Fruit fly (Drosophila melanogaster) whole organism, embryonic: ENCODE measurements around the gene ihog.
A peak's percentile ranks its signal among the peaks of the same experiment; 100 is the strongest.

Experiments used
- Abd-B ChIP-seq: fragments of 200-800 bp; sonication (Bioruptor generic); optimal IDR thresholded peaks from 2 replicates; lab custom pipeline; 2018; ENCODE audit warnings: missing biosample characterization, mild to moderate bottlenecking, missing genetic modification characterization, moderate library complexity
- Adf1 ChIP-seq: fragments of 200-800 bp; sonication (Bioruptor generic); IDR thresholded peaks from 2 replicates; pipeline ENCODE4 v1.3.6; 2022; ENCODE audit warnings: missing biosample characterization, missing genetic modification characterization
- C15 ChIP-seq: fragments of 200-800 bp; sonication (Bioruptor generic); IDR thresholded peaks from 3 replicates; pipeline ENCODE4 v1.3.6; 2022; ENCODE audit warnings: missing biosample characterization, missing genetic modification characterization
- CG11085 ChIP-seq: fragments of 200-800 bp; sonication (Bioruptor generic); IDR thresholded peaks from 2 replicates; pipeline ENCODE4 v1.3.6; 2022; ENCODE audit warnings: missing biosample characterization, missing genetic modification characterization
- CG11247 ChIP-seq: fragments of 200-800 bp; sonication (Bioruptor generic); IDR thresholded peaks from 2 replicates; pipeline ENCODE4 v1.3.6; 2022; ENCODE audit warnings: missing biosample characterization, missing genetic modification characterization
- CG12236 ChIP-seq: fragments of 200-800 bp; sonication (Bioruptor generic); optimal IDR thresholded peaks from 2 replicates; lab custom pipeline; 2016; ENCODE audit warnings: missing biosample characterization, missing genetic modification characterization
- CG12942 ChIP-seq: fragments of 200-800 bp; sonication (Bioruptor generic); optimal IDR thresholded peaks from 3 replicates; lab custom pipeline; 2016; ENCODE audit warnings: missing biosample characterization, missing genetic modification characterization
- CG13123 ChIP-seq: fragments of 200-800 bp; sonication (Bioruptor generic); optimal IDR thresholded peaks from 2 replicates; lab custom pipeline; 2016; ENCODE audit warnings: missing biosample characterization, missing genetic modification characterization
- CG13287 ChIP-seq: fragments of 200-800 bp; sonication (Bioruptor generic); IDR thresholded peaks from 2 replicates; pipeline ENCODE4 v1.3.6; 2022; ENCODE audit warnings: missing biosample characterization, missing genetic modification characterization; ENCODE audit not compliant: partially characterized antibody
- CG13624 ChIP-seq: fragments of 200-800 bp; sonication (Bioruptor generic); optimal IDR thresholded peaks from 2 replicates; lab custom pipeline; 2016; ENCODE audit warnings: missing biosample characterization, missing genetic modification characterization
- CG14860 ChIP-seq: fragments of 200-800 bp; sonication (Bioruptor generic); IDR thresholded peaks from 3 replicates; pipeline ENCODE4 v1.3.6; 2022; ENCODE audit warnings: missing biosample characterization, missing genetic modification characterization; ENCODE audit not compliant: partially characterized antibody
- CG14965 ChIP-seq: fragments of 200-800 bp; sonication (Bioruptor generic); optimal IDR thresholded peaks from 2 replicates; lab custom pipeline; 2016; ENCODE audit warnings: missing biosample characterization, missing genetic modification characterization, borderline replicate concordance
- CG15269 ChIP-seq: fragments of 200-800 bp; sonication (Bioruptor generic); optimal IDR thresholded peaks from 2 replicates; lab custom pipeline; 2018; ENCODE audit warnings: missing biosample characterization, mild to moderate bottlenecking, missing genetic modification characterization, moderate library complexity
- CG18262 ChIP-seq: fragments of 200-800 bp; optimal IDR thresholded peaks from 3 replicates; lab custom pipeline; 2019; ENCODE audit warnings: missing biosample characterization, mild to moderate bottlenecking, missing genetic modification characterization, moderate library complexity
- CG2712 ChIP-seq: fragments of 200-800 bp; optimal IDR thresholded peaks from 3 replicates; lab custom pipeline; 2019; ENCODE audit warnings: missing biosample characterization, mild to moderate bottlenecking, missing genetic modification characterization, moderate library complexity
- CG2875 ChIP-seq: fragments of 200-800 bp; sonication (Bioruptor generic); optimal IDR thresholded peaks from 2 replicates; lab custom pipeline; 2017; ENCODE audit warnings: missing biosample characterization, mild to moderate bottlenecking, missing genetic modification characterization, missing genetic modification reagents
- CG3726 ChIP-seq: fragments of 200-800 bp; sonication (Bioruptor generic); IDR thresholded peaks from 3 replicates; pipeline ENCODE4, ENCODE4 v1.3.6; 2022; ENCODE audit warnings: missing biosample characterization, missing genetic modification characterization
- CG4328 ChIP-seq: fragments of 200-800 bp; sonication (Bioruptor generic); optimal IDR thresholded peaks from 3 replicates; lab custom pipeline; 2017; ENCODE audit warnings: missing biosample characterization, missing genetic modification reagents, missing genetic modification characterization
- CG5953 ChIP-seq: fragments of 200-800 bp; sonication (Bioruptor generic); IDR thresholded peaks from 2 replicates; pipeline ENCODE4 v1.3.6; 2022; ENCODE audit warnings: missing biosample characterization, missing genetic modification characterization
- CG6683 ChIP-seq: fragments of 200-800 bp; sonication (Bioruptor generic); optimal IDR thresholded peaks from 2 replicates; lab custom pipeline; 2017; ENCODE audit warnings: missing biosample characterization, mild to moderate bottlenecking, missing genetic modification characterization, missing genetic modification reagents
- CG7928 ChIP-seq: fragments of 200-800 bp; sonication (Bioruptor generic); optimal IDR thresholded peaks from 2 replicates; lab custom pipeline; 2017; ENCODE audit warnings: missing biosample characterization, mild to moderate bottlenecking, missing genetic modification characterization
- CG9932 ChIP-seq: fragments of 200-800 bp; sonication (Bioruptor generic); IDR thresholded peaks from 2 replicates; pipeline ENCODE4 v1.3.6; 2022; ENCODE audit warnings: missing biosample characterization, missing genetic modification characterization
- Dbx ChIP-seq: fragments of 200-800 bp; sonication (Bioruptor generic); IDR thresholded peaks from 3 replicates; pipeline ENCODE4 v1.3.6; 2022; ENCODE audit warnings: missing biosample characterization, missing genetic modification characterization
- Dip3 ChIP-seq: fragments of 200-800 bp; sonication (Bioruptor generic); optimal IDR thresholded peaks from 3 replicates; lab custom pipeline; 2016; ENCODE audit warnings: missing biosample characterization, missing genetic modification characterization
- Doc2 ChIP-seq: fragments of 200-800 bp; sonication (Bioruptor generic); IDR thresholded peaks from 2 replicates; pipeline ENCODE4 v1.3.6; 2022; ENCODE audit warnings: missing biosample characterization, missing genetic modification characterization
- Ets97D ChIP-seq: fragments of 200-800 bp; sonication (Bioruptor generic); optimal IDR thresholded peaks from 3 replicates; lab custom pipeline; 2016; ENCODE audit warnings: missing biosample characterization, missing genetic modification characterization
- Fer2 ChIP-seq: fragments of 200-800 bp; sonication (Bioruptor generic); optimal IDR thresholded peaks from 2 replicates; lab custom pipeline; 2018; ENCODE audit warnings: missing biosample characterization, mild to moderate bottlenecking, missing genetic modification characterization, moderate library complexity
- H2.0 ChIP-seq: fragments of 200-800 bp; sonication (Bioruptor generic); IDR thresholded peaks from 2 replicates; pipeline ENCODE4 v1.3.6; 2022; ENCODE audit warnings: missing biosample characterization, missing genetic modification characterization
- HLH3B ChIP-seq: fragments of 200-800 bp; sonication (Bioruptor generic); IDR thresholded peaks from 2 replicates; pipeline ENCODE4 v1.3.6; 2022; ENCODE audit warnings: missing biosample characterization, missing genetic modification characterization
- Hey ChIP-seq: fragments of 200-800 bp; sonication (Bioruptor generic); optimal IDR thresholded peaks from 3 replicates; lab custom pipeline; 2018; ENCODE audit warnings: missing biosample characterization, mild to moderate bottlenecking, missing genetic modification characterization
- HmgZ ChIP-seq: fragments of 200-800 bp; sonication (Bioruptor generic); optimal IDR thresholded peaks from 2 replicates; lab custom pipeline; 2018; ENCODE audit warnings: missing biosample characterization, mild to moderate bottlenecking, missing genetic modification characterization
- Hmx ChIP-seq: fragments of 200-800 bp; sonication (Bioruptor generic); optimal IDR thresholded peaks from 2 replicates; lab custom pipeline; 2016; ENCODE audit warnings: missing biosample characterization, missing genetic modification characterization
- Jarid2 ChIP-seq: fragments of 200-800 bp; sonication (Bioruptor generic); optimal IDR thresholded peaks from 3 replicates; lab custom pipeline; 2017; ENCODE audit warnings: mild to moderate bottlenecking, missing biosample characterization, missing genetic modification reagents, missing genetic modification characterization
- Kr ChIP-seq: fragments of 200-800 bp; sonication (Bioruptor generic); optimal IDR thresholded peaks from 2 replicates; lab custom pipeline; 2017; ENCODE audit warnings: missing biosample characterization, mild to moderate bottlenecking, missing genetic modification characterization
- Med ChIP-seq: fragments of 200-800 bp; sonication (Bioruptor generic); peaks from one replicate; lab custom pipeline; 2016; ENCODE audit warnings: missing biosample characterization, missing genetic modification characterization, mild to moderate bottlenecking, inconsistent platforms, moderate library complexity
- Nf-YB ChIP-seq: fragments of 200-800 bp; sonication (Bioruptor generic); optimal IDR thresholded peaks from 3 replicates; lab custom pipeline; 2019; ENCODE audit warnings: missing biosample characterization, mild to moderate bottlenecking, missing genetic modification characterization, moderate library complexity
- Pdp1 ChIP-seq, 2 experiments: fragments of 200-800 bp; sonication (Bioruptor generic); optimal IDR thresholded peaks; 3 replicates each; lab custom pipeline; 2016; ENCODE audit warnings: missing biosample characterization in 2 of 2, missing genetic modification characterization in 2 of 2, mild to moderate bottlenecking in 1 of 2, moderate library complexity in 1 of 2
- Rx ChIP-seq: fragments of 200-800 bp; sonication (Bioruptor generic); IDR thresholded peaks from 2 replicates; pipeline ENCODE4 v1.3.6; 2022; ENCODE audit warnings: missing biosample characterization, missing genetic modification characterization
- az2 ChIP-seq: fragments of 200-800 bp; sonication (Bioruptor generic); optimal IDR thresholded peaks from 3 replicates; lab custom pipeline; 2016; ENCODE audit warnings: missing biosample characterization, missing genetic modification characterization
- chinmo ChIP-seq: fragments of 200-800 bp; sonication (Bioruptor generic); IDR thresholded peaks from 4 replicates; pipeline ENCODE4 v1.3.6; 2022; ENCODE audit warnings: missing biosample characterization, missing genetic modification characterization; ENCODE audit not compliant: partially characterized antibody
- danr ChIP-seq: fragments of 200-800 bp; sonication (Bioruptor generic); IDR thresholded peaks from 2 replicates; pipeline ENCODE4 v1.3.6; 2022; ENCODE audit warnings: missing biosample characterization, missing genetic modification characterization
- disco-r ChIP-seq: fragments of 200-800 bp; sonication (Bioruptor generic); optimal IDR thresholded peaks from 2 replicates; lab custom pipeline; 2016; ENCODE audit warnings: missing biosample characterization, missing genetic modification characterization
- dmrt11E ChIP-seq: fragments of 200-800 bp; sonication (Bioruptor generic); optimal IDR thresholded peaks from 3 replicates; lab custom pipeline; 2018; ENCODE audit warnings: missing biosample characterization, mild to moderate bottlenecking, missing genetic modification characterization, moderate library complexity
- ems ChIP-seq: fragments of 200-800 bp; sonication (Bioruptor generic); optimal IDR thresholded peaks from 3 replicates; lab custom pipeline; 2016; ENCODE audit warnings: missing biosample characterization, missing genetic modification characterization
- ftz-f1 ChIP-seq: fragments of 200-800 bp; sonication (Bioruptor generic); optimal IDR thresholded peaks from 2 replicates; lab custom pipeline; 2016; ENCODE audit warnings: missing biosample characterization, missing genetic modification characterization
- slou ChIP-seq: fragments of 200-800 bp; sonication (Bioruptor generic); optimal IDR thresholded peaks from 3 replicates; lab custom pipeline; 2016; ENCODE audit warnings: missing biosample characterization, missing genetic modification characterization
- sqz ChIP-seq: fragments of 200-800 bp; sonication (Bioruptor generic); optimal IDR thresholded peaks from 3 replicates; lab custom pipeline; 2018; ENCODE audit warnings: missing biosample characterization, mild to moderate bottlenecking, missing genetic modification characterization
- sr ChIP-seq: fragments of 200-800 bp; sonication (Bioruptor generic); IDR thresholded peaks from 3 replicates; pipeline ENCODE4 v1.3.6; 2022; ENCODE audit warnings: missing biosample characterization, missing genetic modification characterization
- stwl ChIP-seq: fragments of 200-800 bp; sonication (Bioruptor generic); optimal IDR thresholded peaks from 3 replicates; lab custom pipeline; 2018; ENCODE audit warnings: missing biosample characterization, mild to moderate bottlenecking, missing genetic modification characterization, moderate library complexity
- toy ChIP-seq: fragments of 200-800 bp; sonication (Bioruptor generic); IDR thresholded peaks from 2 replicates; pipeline ENCODE4 v1.3.6; 2022; ENCODE audit warnings: missing biosample characterization, missing genetic modification characterization
- tup ChIP-seq: fragments of 200-800 bp; sonication (Bioruptor generic); optimal IDR thresholded peaks from 2 replicates; lab custom pipeline; 2016; ENCODE audit warnings: missing biosample characterization, mild to moderate bottlenecking, missing genetic modification characterization, moderate library complexity
- zen ChIP-seq: fragments of 200-800 bp; sonication (Bioruptor generic); optimal IDR thresholded peaks from 3 replicates; lab custom pipeline; 2018; ENCODE audit warnings: missing biosample characterization, mild to moderate bottlenecking, missing genetic modification characterization, moderate library complexity

ihog gene

dm6 chr2L:6956725-6957124 is 8.1 kb upstream of the ihog start, which contains the start of the genes CG13775 and CG3430 (continued):
- TF ChIP-seq C15 (GFP tag; lab: Robert Waterston, UW) (no peak), stwl (tag; lab: Kevin White, UChicago) (peak; percentile 39), disco-r (GFP tag; lab: Kevin White, UChicago) (no peak), HmgZ (tag; lab: Kevin White, UChicago) (peak; percentile 72), Ets97D (GFP tag; lab: Kevin White, UChicago) (peak; percentile 93), Abd-B (no peak), ems (no peak), CG9932 (peak; percentile 61), CG13287 (GFP tag; lab: Robert Waterston, UW) (peak; percentile 81), slou (GFP tag; lab: Kevin White, UChicago) (no peak), CG3726 (GFP tag; lab: Robert Waterston, UW) (no peak), Rx (GFP tag; lab: Robert Waterston, UW) (no peak), CG14860 (GFP tag; lab: Robert Waterston, UW) (peak; percentile 54; the same call in 2 of the 3 replicates), tup (GFP tag; lab: Kevin White, UChicago) (no peak), CG5953 (GFP tag; lab: Robert Waterston, UW) (no peak), danr (GFP tag; lab: Robert Waterston, UW) (no peak), Kr (GFP tag; lab: Kevin White, UChicago) (no peak), CG15269 (no peak), CG11085 (GFP tag; lab: Robert Waterston, UW) (no peak), sr (no peak), CG12236 (no peak), az2 (no peak), Nf-YB (GFP tag; lab: Kevin White, UChicago) (no peak), CG11247 (GFP tag; lab: Robert Waterston, UW) (peak; percentile 19; the same call in 1 of the 2 replicates), Fer2 (no peak), CG2875 (GFP tag; lab: Kevin White, UChicago) (no peak), H2.0 (GFP tag; lab: Robert Waterston, UW) (no peak), Hey (tag; lab: Kevin White, UChicago) (no peak), Dip3 (GFP tag; lab: Kevin White, UChicago) (no peak), Med (GFP tag; lab: Kevin White, UChicago) (peak; percentile 92), CG4328 (GFP tag; lab: Kevin White, UChicago) (no peak), HLH3B (GFP tag; lab: Robert Waterston, UW) (no peak), CG14965 (no peak), ftz-f1 (GFP tag; lab: Kevin White, UChicago) (peak; percentile 0), Doc2 (GFP tag; lab: Robert Waterston, UW) (no peak), CG2712 (no peak), CG18262 (tag; lab: Kevin White, UChicago) (no peak), CG13624 (peak; percentile 57), dmrt11E (no peak), toy (GFP tag; lab: Robert Waterston, UW) (no peak), Hmx (GFP tag; lab: Kevin White, UChicago) (no peak), Jarid2 (GFP tag; lab: Kevin White, UChicago) (no peak), Dbx (peak; percentile 65; the same call in 1 of the 3 replicates), CG7928 (GFP tag; lab: Kevin White, UChicago) (peak; percentile 89), Adf1 (GFP tag; lab: Robert Waterston, UW) (peak; percentile 71), Pdp1 (GFP tag; optimal IDR thresholded peaks at IDR 0.05; lab: Kevin White, UChicago) (peak in 1 of 2 experiments; percentile 65), CG6683 (GFP tag; lab: Kevin White, UChicago) (no peak), CG13123 (GFP tag; lab: Kevin White, UChicago) (no peak), CG12942 (no peak), zen (tag; lab: Kevin White, UChicago) (no peak), sqz (GFP tag; lab: Kevin White, UChicago) (no peak), chinmo (peak; percentile 74; the same call in 2 of the 4 replicates)
